Fruit fly (Drosophila melanogaster) whole organism, embryonic: ENCODE measurements around the gene CG34295.

Experiments used
- Asciz ChIP-seq: fragments of 200-800 bp; sonication (Bioruptor generic); optimal IDR thresholded peaks from 2 replicates; lab custom pipeline; 2017; ENCODE audit warnings: missing biosample characterization, mild to moderate bottlenecking, missing genetic modification characterization, missing genetic modification reagents
- Bgb ChIP-seq: fragments of 200-800 bp; sonication (Bioruptor generic); IDR thresholded peaks from 2 replicates; pipeline ENCODE4 v1.3.6; 2022; ENCODE audit warnings: missing biosample characterization, missing genetic modification characterization; ENCODE audit not compliant: partially characterized antibody
- C15 ChIP-seq: fragments of 200-800 bp; sonication (Bioruptor generic); IDR thresholded peaks from 3 replicates; pipeline ENCODE4 v1.3.6; 2022; ENCODE audit warnings: missing biosample characterization, missing genetic modification characterization
- CG10366 ChIP-seq: fragments of 200-800 bp; sonication (Bioruptor generic); IDR thresholded peaks from 2 replicates; pipeline ENCODE4 v1.3.6; 2022; ENCODE audit warnings: missing biosample characterization, missing genetic modification characterization
- CG12219 ChIP-seq: fragments of 200-800 bp; sonication (Bioruptor generic); optimal IDR thresholded peaks from 3 replicates; lab custom pipeline; 2018; ENCODE audit warnings: missing biosample characterization, mild to moderate bottlenecking, missing genetic modification characterization
- CG12942 ChIP-seq: fragments of 200-800 bp; sonication (Bioruptor generic); optimal IDR thresholded peaks from 3 replicates; lab custom pipeline; 2016; ENCODE audit warnings: missing biosample characterization, missing genetic modification characterization
- CG14860 ChIP-seq: fragments of 200-800 bp; sonication (Bioruptor generic); IDR thresholded peaks from 3 replicates; pipeline ENCODE4 v1.3.6; 2022; ENCODE audit warnings: missing biosample characterization, missing genetic modification characterization; ENCODE audit not compliant: partially characterized antibody
- CG15696 ChIP-seq: fragments of 200-800 bp; sonication (Bioruptor generic); optimal IDR thresholded peaks from 2 replicates; lab custom pipeline; 2019; ENCODE audit warnings: missing biosample characterization, mild to moderate bottlenecking, missing genetic modification characterization, moderate library complexity
- CG1602 ChIP-seq: fragments of 200-800 bp; sonication (Bioruptor generic); optimal IDR thresholded peaks from 3 replicates; lab custom pipeline; 2016; ENCODE audit warnings: missing biosample characterization, missing genetic modification characterization
- CG1792 ChIP-seq: fragments of 200-800 bp; sonication (Bioruptor generic); optimal IDR thresholded peaks from 2 replicates; lab custom pipeline; 2016; ENCODE audit warnings: missing biosample characterization, missing genetic modification characterization
- CG2875 ChIP-seq: fragments of 200-800 bp; sonication (Bioruptor generic); optimal IDR thresholded peaks from 2 replicates; lab custom pipeline; 2017; ENCODE audit warnings: missing biosample characterization, mild to moderate bottlenecking, missing genetic modification characterization, missing genetic modification reagents
- CG31441 ChIP-seq: fragments of 200-800 bp; sonication (Bioruptor generic); IDR thresholded peaks from 2 replicates; pipeline ENCODE4 v1.3.6; 2022; ENCODE audit warnings: missing biosample characterization, missing genetic modification characterization
- CG34224 ChIP-seq: fragments of 200-800 bp; sonication (Bioruptor generic); IDR thresholded peaks from 3 replicates; pipeline ENCODE4 v1.3.6; 2022; ENCODE audit warnings: missing biosample characterization, missing genetic modification characterization; ENCODE audit not compliant: partially characterized antibody
- CG34376 ChIP-seq: fragments of 200-800 bp; sonication (Bioruptor generic); optimal IDR thresholded peaks from 2 replicates; lab custom pipeline; 2018; ENCODE audit warnings: missing biosample characterization, mild to moderate bottlenecking, missing genetic modification characterization
- CG3838 ChIP-seq: fragments of 200-800 bp; sonication (Bioruptor generic); optimal IDR thresholded peaks from 3 replicates; lab custom pipeline; 2016; ENCODE audit warnings: missing biosample characterization, missing genetic modification characterization
- CG4328 ChIP-seq: fragments of 200-800 bp; sonication (Bioruptor generic); optimal IDR thresholded peaks from 3 replicates; lab custom pipeline; 2017; ENCODE audit warnings: missing biosample characterization, missing genetic modification reagents, missing genetic modification characterization
- CG4730 ChIP-seq: fragments of 200-800 bp; sonication (Bioruptor generic); IDR thresholded peaks from 2 replicates; pipeline ENCODE4 v1.3.6; 2022; ENCODE audit warnings: missing biosample characterization, missing genetic modification characterization
- CG6254 ChIP-seq: fragments of 200-800 bp; sonication (Bioruptor generic); optimal IDR thresholded peaks from 3 replicates; lab custom pipeline; 2017; ENCODE audit warnings: mild to moderate bottlenecking, missing biosample characterization, missing genetic modification reagents, missing genetic modification characterization
- CG6813 ChIP-seq: fragments of 200-800 bp; sonication (Bioruptor generic); optimal IDR thresholded peaks from 2 replicates; lab custom pipeline; 2017; ENCODE audit warnings: missing biosample characterization, missing genetic modification characterization, mild to moderate bottlenecking, moderate library complexity, missing genetic modification reagents
- CG8388 ChIP-seq: fragments of 200-800 bp; sonication (Bioruptor generic); optimal IDR thresholded peaks from 2 replicates; lab custom pipeline; 2019; ENCODE audit warnings: missing biosample characterization, mild to moderate bottlenecking, missing genetic modification characterization, moderate library complexity
- CG9437 ChIP-seq: fragments of 200-800 bp; sonication (Bioruptor generic); optimal IDR thresholded peaks from 2 replicates; lab custom pipeline; 2018; ENCODE audit warnings: missing biosample characterization, mild to moderate bottlenecking, missing genetic modification characterization
- CHES-1-like ChIP-seq: fragments of 200-800 bp; sonication (Bioruptor generic); optimal IDR thresholded peaks from 2 replicates; lab custom pipeline; 2016; ENCODE audit warnings: missing biosample characterization, missing genetic modification characterization
- CrebB ChIP-seq: fragments of 200-800 bp; sonication (Bioruptor generic); optimal IDR thresholded peaks from 3 replicates; lab custom pipeline; 2018; ENCODE audit warnings: missing biosample characterization, mild to moderate bottlenecking, missing genetic modification characterization
- Dek ChIP-seq: fragments of 200-800 bp; sonication (Bioruptor generic); optimal IDR thresholded peaks from 3 replicates; lab custom pipeline; 2019; ENCODE audit warnings: missing biosample characterization, mild to moderate bottlenecking, missing genetic modification characterization, moderate library complexity
- Dp ChIP-seq: fragments of 200-800 bp; sonication (Bioruptor generic); optimal IDR thresholded peaks from 2 replicates; lab custom pipeline; 2018; ENCODE audit warnings: missing biosample characterization, mild to moderate bottlenecking, missing genetic modification characterization, moderate library complexity
- Elba2 ChIP-seq: fragments of 200-800 bp; sonication (Bioruptor generic); optimal IDR thresholded peaks from 3 replicates; lab custom pipeline; 2016; ENCODE audit warnings: missing biosample characterization, missing genetic modification characterization
- H2.0 ChIP-seq: fragments of 200-800 bp; sonication (Bioruptor generic); IDR thresholded peaks from 2 replicates; pipeline ENCODE4 v1.3.6; 2022; ENCODE audit warnings: missing biosample characterization, missing genetic modification characterization
- Lhr ChIP-seq: fragments of 200-800 bp; sonication (Bioruptor generic); optimal IDR thresholded peaks from 3 replicates; lab custom pipeline; 2017; ENCODE audit warnings: mild to moderate bottlenecking, missing biosample characterization, missing genetic modification reagents, missing genetic modification characterization
- Mad ChIP-seq: fragments of 200-800 bp; sonication (Bioruptor generic); optimal IDR thresholded peaks from 2 replicates; lab custom pipeline; 2016; ENCODE audit warnings: missing biosample characterization, missing genetic modification characterization
- Max ChIP-seq: fragments of 200-800 bp; sonication (Bioruptor generic); optimal IDR thresholded peaks from 2 replicates; lab custom pipeline; 2016; ENCODE audit warnings: missing biosample characterization, mild to moderate bottlenecking, missing genetic modification characterization
- NC2β ChIP-seq: fragments of 200-800 bp; sonication (Bioruptor generic); optimal IDR thresholded peaks from 2 replicates; lab custom pipeline; 2016; ENCODE audit warnings: missing biosample characterization, missing genetic modification characterization
- NFAT ChIP-seq: fragments of 200-800 bp; sonication (Bioruptor generic); IDR thresholded peaks from 2 replicates; pipeline ENCODE4 v1.3.6; 2022; ENCODE audit warnings: missing biosample characterization, missing genetic modification characterization
- Neu2 ChIP-seq: fragments of 200-800 bp; sonication (Bioruptor generic); optimal IDR thresholded peaks from 3 replicates; lab custom pipeline; 2016; ENCODE audit warnings: missing biosample characterization, missing genetic modification characterization, borderline replicate concordance
- Side ChIP-seq: fragments of 200-800 bp; sonication (Bioruptor generic); optimal IDR thresholded peaks from 2 replicates; lab custom pipeline; 2016; ENCODE audit warnings: missing biosample characterization, missing genetic modification characterization
- Usf ChIP-seq: fragments of 200-800 bp; sonication (Bioruptor generic); optimal IDR thresholded peaks from 2 replicates; lab custom pipeline; 2017; ENCODE audit warnings: missing genotype, missing biosample characterization, missing genetic modification characterization
- ab ChIP-seq: fragments of 200-800 bp; sonication (Bioruptor generic); optimal IDR thresholded peaks from 2 replicates; lab custom pipeline; 2016; ENCODE audit warnings: missing biosample characterization, missing genetic modification characterization
- cg ChIP-seq: fragments of 200-800 bp; sonication (Bioruptor generic); optimal IDR thresholded peaks from 3 replicates; lab custom pipeline; 2019; ENCODE audit warnings: missing biosample characterization, mild to moderate bottlenecking, missing genetic modification characterization, moderate library complexity
- chm ChIP-seq: fragments of 200-800 bp; sonication (Bioruptor generic); IDR thresholded peaks from 2 replicates; pipeline ENCODE4 v1.3.6; 2022; ENCODE audit warnings: missing biosample characterization, missing genetic modification characterization
- chn ChIP-seq: fragments of 200-800 bp; sonication (Bioruptor generic); optimal IDR thresholded peaks from 2 replicates; lab custom pipeline; 2016; ENCODE audit warnings: missing biosample characterization, missing genetic modification characterization
- ham ChIP-seq: fragments of 200-800 bp; sonication (Bioruptor generic); IDR thresholded peaks from 2 replicates; pipeline ENCODE4 v1.3.6; 2022; ENCODE audit warnings: missing biosample characterization, missing genetic modification characterization
- pho ChIP-seq: fragments of 200-800 bp; sonication (Bioruptor generic); optimal IDR thresholded peaks from 2 replicates; lab custom pipeline; 2016; ENCODE audit warnings: missing biosample characterization, missing genetic modification characterization
- prd ChIP-seq, 3 experiments: fragments of >200 bp in 2 of 3; fragments of 200-800 bp in 1 of 3; sonication (Bioruptor generic) in 1 of 3; optimal IDR thresholded peaks in 2 of 3; IDR thresholded peaks in 1 of 3; 2 replicates in 2 of 3; 3 replicates in 1 of 3; pipeline versions ENCODE4 v1.3.6 to Lab custom; 2017 to 2022; ENCODE audit warnings: missing biosample characterization in 1 of 3, missing genetic modification characterization in 1 of 3
- ranshi ChIP-seq: fragments of 200-800 bp; sonication (Bioruptor generic); IDR thresholded peaks from 2 replicates; pipeline ENCODE4 v1.3.6; 2022; ENCODE audit warnings: missing biosample characterization, missing genetic modification characterization
- ro ChIP-seq: fragments of 200-800 bp; sonication (Bioruptor generic); IDR thresholded peaks from 2 replicates; pipeline ENCODE4 v1.3.6; 2022; ENCODE audit warnings: missing biosample characterization, missing genetic modification characterization
- sd ChIP-seq: fragments of 200-800 bp; sonication (Bioruptor generic); optimal IDR thresholded peaks from 3 replicates; lab custom pipeline; 2018; ENCODE audit warnings: missing biosample characterization, mild to moderate bottlenecking, missing genetic modification characterization, moderate library complexity
- sens-2 ChIP-seq: fragments of 200-800 bp; sonication (Bioruptor generic); IDR thresholded peaks from 2 replicates; pipeline ENCODE4 v1.3.6; 2022; ENCODE audit warnings: missing biosample characterization, missing genetic modification characterization
- ssp ChIP-seq: fragments of 200-800 bp; sonication (Bioruptor generic); IDR thresholded peaks from 2 replicates; pipeline ENCODE4 v1.3.6; 2022; ENCODE audit warnings: missing biosample characterization, missing genetic modification characterization
- tap ChIP-seq: fragments of 200-800 bp; optimal IDR thresholded peaks from 3 replicates; lab custom pipeline; 2019; ENCODE audit warnings: missing biosample characterization, mild to moderate bottlenecking, missing genetic modification characterization, moderate library complexity

Gene CG34295

dm6 chr3R:28831626-28832267, 42.3 kb downstream of the CG34295 start, which contains the start of gene WASp (continued):
- no peak for TF ChIP-seq prd (optimal IDR thresholded peaks at IDR 0.05; lab: Kevin White, UChicago)
- peak; percentile 46; the same call in 1 of the 3 replicates for TF ChIP-seq prd (GFP tag; IDR thresholded peaks at IDR 0.05; lab: Robert Waterston, UW)
- no peak for TF ChIP-seq ro (GFP tag; lab: Robert Waterston, UW)
- peak; percentile 90 for TF ChIP-seq NC2β
- TF ChIP-seq CG1792 = no peak
- peak; percentile 89 for TF ChIP-seq Lhr
- TF ChIP-seq Max (GFP tag; lab: Kevin White, UChicago) = peak; percentile 61
- TF ChIP-seq CG10366 (GFP tag; lab: Robert Waterston, UW) = peak; percentile 59
- TF ChIP-seq CG6813 (GFP tag; lab: Kevin White, UChicago) = peak; percentile 63
- peak; percentile 72 for TF ChIP-seq Dek
- TF ChIP-seq CG12942 (GFP tag; lab: Kevin White, UChicago) = peak; percentile 25
- peak; percentile 62 for TF ChIP-seq CrebB (tag; lab: Kevin White, UChicago)
- TF ChIP-seq CG6254 (GFP tag; lab: Kevin White, UChicago) = no peak
- TF ChIP-seq CG2875 (GFP tag; lab: Kevin White, UChicago) = peak; percentile 33
- TF ChIP-seq CG8388 (GFP tag; lab: Kevin White, UChicago) = peak; percentile 51
- peak; percentile 83 for TF ChIP-seq CHES-1-like (GFP tag; lab: Kevin White, UChicago)
- no peak for TF ChIP-seq tap (tag; lab: Kevin White, UChicago)
- peak; percentile 78 for TF ChIP-seq Mad (GFP tag; lab: Kevin White, UChicago)
- peak; percentile 51 for TF ChIP-seq Elba2 (GFP tag; lab: Kevin White, UChicago)
- no peak for TF ChIP-seq sd (tag; lab: Kevin White, UChicago)
- TF ChIP-seq CG3838 = peak; percentile 61
- peak; percentile 57 for TF ChIP-seq CG12219 (GFP tag; lab: Kevin White, UChicago)
- peak; percentile 69 for TF ChIP-seq Bgb (GFP tag; lab: Robert Waterston, UW)
- 0 out of 3 replicates have a peak, but pooled peaks have one; percentile 24 for TF ChIP-seq C15 (GFP tag; lab: Robert Waterston, UW)
- peak; percentile 46 for TF ChIP-seq CG9437 (GFP tag; lab: Kevin White, UChicago)
- peak; percentile 77 for TF ChIP-seq chm (GFP tag; lab: Robert Waterston, UW)
- TF ChIP-seq NFAT (GFP tag; lab: Robert Waterston, UW) = peak; percentile 62; the same call in 1 of the 2 replicates
- no peak for TF ChIP-seq ab
- TF ChIP-seq CG4730 (GFP tag; lab: Robert Waterston, UW) = peak; percentile 50
- no peak for TF ChIP-seq Neu2 (GFP tag; lab: Kevin White, UChicago)
- TF ChIP-seq Asciz (GFP tag; lab: Kevin White, UChicago) = peak; percentile 76
- TF ChIP-seq CG34376 (GFP tag; lab: Kevin White, UChicago) = peak; percentile 40
- no peak for TF ChIP-seq cg (GFP tag; lab: Kevin White, UChicago)
- TF ChIP-seq CG4328 (GFP tag; lab: Kevin White, UChicago) = peak; percentile 70
- TF ChIP-seq H2.0 (GFP tag; lab: Robert Waterston, UW) = peak; percentile 66
- peak; percentile 32; the same call in 1 of the 3 replicates for TF ChIP-seq CG34224 (GFP tag; lab: Robert Waterston, UW)
- TF ChIP-seq ham (GFP tag; lab: Robert Waterston, UW) = no peak; the same call in 1 of the 2 replicates
- TF ChIP-seq CG14860 (GFP tag; lab: Robert Waterston, UW) = peak; percentile 53; the same call in 1 of the 3 replicates
- peak; percentile 63 for TF ChIP-seq Dp
- no peak for TF ChIP-seq CG15696 (tag; lab: Kevin White, UChicago)
- peak; percentile 93 for TF ChIP-seq ssp (GFP tag; lab: Robert Waterston, UW)
- TF ChIP-seq ranshi (GFP tag; lab: Robert Waterston, UW) = peak; percentile 59; the same call in 1 of the 2 replicates
- TF ChIP-seq pho (GFP tag; lab: Kevin White, UChicago) = peak; percentile 83
- no peak for TF ChIP-seq CG31441
- TF ChIP-seq chn = peak; percentile 75
- TF ChIP-seq sens-2 (GFP tag; lab: Robert Waterston, UW) = 0 out of 2 replicates have a peak, but pooled peaks have one; percentile 42
- peak; percentile 38 for TF ChIP-seq CG1602 (GFP tag; lab: Kevin White, UChicago)
- peak; percentile 4 for TF ChIP-seq Usf
- TF ChIP-seq Side = peak; percentile 82
